Fruit fly (Drosophila melanogaster) whole organism, embryonic: ENCODE measurements around the gene Sulf1.

Experiments used
- Bteb2 ChIP-seq: fragments of 200-800 bp; sonication (Bioruptor generic); optimal IDR thresholded peaks from 2 replicates; lab custom pipeline; 2016; ENCODE audit warnings: missing biosample characterization, missing genetic modification characterization
- CG10321 ChIP-seq: fragments of 200-800 bp; sonication (Bioruptor generic); IDR thresholded peaks from 2 replicates; pipeline ENCODE4 v1.3.6; 2022; ENCODE audit warnings: missing biosample characterization, missing genetic modification characterization
- CG11723 ChIP-seq: fragments of 200-800 bp; sonication (Bioruptor generic); optimal IDR thresholded peaks from 2 replicates; lab custom pipeline; 2017; ENCODE audit warnings: missing biosample characterization, mild to moderate bottlenecking, missing genetic modification characterization
- CG12155 ChIP-seq: fragments of 200-800 bp; sonication (Bioruptor generic); optimal IDR thresholded peaks from 3 replicates; lab custom pipeline; 2016; ENCODE audit warnings: missing biosample characterization, missing genetic modification characterization
- CG12942 ChIP-seq: fragments of 200-800 bp; sonication (Bioruptor generic); optimal IDR thresholded peaks from 3 replicates; lab custom pipeline; 2016; ENCODE audit warnings: missing biosample characterization, missing genetic modification characterization
- CG13123 ChIP-seq: fragments of 200-800 bp; sonication (Bioruptor generic); optimal IDR thresholded peaks from 2 replicates; lab custom pipeline; 2016; ENCODE audit warnings: missing biosample characterization, missing genetic modification characterization
- CG15269 ChIP-seq: fragments of 200-800 bp; sonication (Bioruptor generic); optimal IDR thresholded peaks from 2 replicates; lab custom pipeline; 2018; ENCODE audit warnings: missing biosample characterization, mild to moderate bottlenecking, missing genetic modification characterization, moderate library complexity
- CG1529 ChIP-seq: fragments of 200-800 bp; sonication (Bioruptor generic); optimal IDR thresholded peaks from 3 replicates; lab custom pipeline; 2018; ENCODE audit warnings: missing biosample characterization, missing genetic modification characterization
- CG15601 ChIP-seq: fragments of 200-800 bp; sonication (Bioruptor generic); optimal IDR thresholded peaks from 3 replicates; lab custom pipeline; 2019; ENCODE audit warnings: missing biosample characterization, mild to moderate bottlenecking, missing genetic modification characterization, moderate library complexity
- CG1647 ChIP-seq: fragments of 200-800 bp; sonication (Bioruptor generic); optimal IDR thresholded peaks from 3 replicates; lab custom pipeline; 2016; ENCODE audit warnings: missing biosample characterization, missing genetic modification characterization
- CG16815 ChIP-seq: fragments of 200-800 bp; sonication (Bioruptor generic); optimal IDR thresholded peaks from 3 replicates; lab custom pipeline; 2017; ENCODE audit warnings: missing biosample characterization, mild to moderate bottlenecking, missing genetic modification characterization
- CG17612 ChIP-seq: fragments of 200-800 bp; sonication (Bioruptor generic); IDR thresholded peaks from 2 replicates; pipeline ENCODE4 v1.3.6; 2022; ENCODE audit warnings: missing biosample characterization, missing genetic modification characterization
- CG2120 ChIP-seq: fragments of 200-800 bp; sonication (Bioruptor generic); optimal IDR thresholded peaks from 3 replicates; lab custom pipeline; 2016; ENCODE audit warnings: missing biosample characterization, missing genetic modification characterization
- CG2129 ChIP-seq: fragments of 200-800 bp; sonication (Bioruptor generic); IDR thresholded peaks from 2 replicates; pipeline ENCODE4 v1.3.6; 2022; ENCODE audit warnings: missing biosample characterization, missing genetic modification characterization; ENCODE audit not compliant: partially characterized antibody
- CG30431 ChIP-seq: fragments of 200-800 bp; sonication (Bioruptor generic); optimal IDR thresholded peaks from 2 replicates; lab custom pipeline; 2017; ENCODE audit warnings: missing biosample characterization, missing genetic modification characterization
- CG31365 ChIP-seq: fragments of 200-800 bp; sonication (Bioruptor generic); optimal IDR thresholded peaks from 2 replicates; lab custom pipeline; 2018; ENCODE audit warnings: missing biosample characterization, mild to moderate bottlenecking, missing genetic modification characterization
- CG42726 ChIP-seq: fragments of 200-800 bp; sonication (Bioruptor generic); IDR thresholded peaks from 2 replicates; pipeline ENCODE4 v1.3.6; 2022; ENCODE audit warnings: missing biosample characterization, missing genetic modification characterization; ENCODE audit not compliant: partially characterized antibody
- CG4282 ChIP-seq: fragments of 200-800 bp; sonication (Bioruptor generic); optimal IDR thresholded peaks from 2 replicates; lab custom pipeline; 2016; ENCODE audit warnings: missing biosample characterization, missing genetic modification characterization
- CG4730 ChIP-seq: fragments of 200-800 bp; sonication (Bioruptor generic); IDR thresholded peaks from 2 replicates; pipeline ENCODE4 v1.3.6; 2022; ENCODE audit warnings: missing biosample characterization, missing genetic modification characterization
- CG7357 ChIP-seq: fragments of 200-800 bp; sonication (Bioruptor generic); IDR thresholded peaks from 3 replicates; pipeline ENCODE4 v1.3.6; 2022; ENCODE audit warnings: missing biosample characterization, missing genetic modification characterization
- CG7556 ChIP-seq: fragments of 200-800 bp; sonication (Bioruptor generic); optimal IDR thresholded peaks from 2 replicates; lab custom pipeline; 2017; ENCODE audit warnings: missing biosample characterization, mild to moderate bottlenecking, missing genetic modification characterization
- CG9609 ChIP-seq: fragments of 200-800 bp; sonication (Bioruptor generic); optimal IDR thresholded peaks from 3 replicates; lab custom pipeline; 2016; ENCODE audit warnings: missing biosample characterization, missing genetic modification characterization
- Camta ChIP-seq: fragments of 200-800 bp; sonication (Bioruptor generic); optimal IDR thresholded peaks from 2 replicates; lab custom pipeline; 2016; ENCODE audit warnings: missing biosample characterization, missing genetic modification characterization
- E2f2 ChIP-seq: fragments of 200-800 bp; sonication (Bioruptor generic); IDR thresholded peaks from 2 replicates; pipeline ENCODE4 v1.3.6; 2022; ENCODE audit warnings: missing biosample characterization, missing genetic modification characterization
- Hey ChIP-seq: fragments of 200-800 bp; sonication (Bioruptor generic); optimal IDR thresholded peaks from 3 replicates; lab custom pipeline; 2018; ENCODE audit warnings: missing biosample characterization, mild to moderate bottlenecking, missing genetic modification characterization
- Hmr ChIP-seq: fragments of 200-800 bp; sonication (Bioruptor generic); optimal IDR thresholded peaks from 3 replicates; lab custom pipeline; 2017; ENCODE audit warnings: mild to moderate bottlenecking, missing biosample characterization, missing genetic modification reagents, missing genetic modification characterization
- Hsf ChIP-seq: fragments of 200-800 bp; sonication (Bioruptor generic); optimal IDR thresholded peaks from 3 replicates; lab custom pipeline; 2016; ENCODE audit warnings: missing biosample characterization, missing genetic modification characterization
- Lpt ChIP-seq: fragments of >200 bp; optimal IDR thresholded peaks from 2 replicates; lab custom pipeline; 2018; ENCODE audit warnings: missing biosample characterization, missing genetic modification characterization
- NK7.1 ChIP-seq: fragments of 200-800 bp; sonication (Bioruptor generic); optimal IDR thresholded peaks from 3 replicates; lab custom pipeline; 2016; ENCODE audit warnings: missing biosample characterization, missing genetic modification characterization
- Optix ChIP-seq: fragments of 200-800 bp; sonication (Bioruptor generic); IDR thresholded peaks from 3 replicates; pipeline ENCODE4 v1.3.6; 2022; ENCODE audit warnings: missing biosample characterization, missing genetic modification characterization
- Sox100B ChIP-seq: fragments of 200-800 bp; sonication (Bioruptor generic); optimal IDR thresholded peaks from 3 replicates; lab custom pipeline; 2018; ENCODE audit warnings: missing biosample characterization, mild to moderate bottlenecking, missing genetic modification characterization
- abd-A ChIP-seq: fragments of 200-800 bp; sonication (Bioruptor generic); optimal IDR thresholded peaks from 3 replicates; lab custom pipeline; 2019; ENCODE audit warnings: missing biosample characterization, mild to moderate bottlenecking, missing genetic modification characterization, moderate library complexity
- ato ChIP-seq: fragments of 200-800 bp; sonication (Bioruptor generic); IDR thresholded peaks from 2 replicates; pipeline ENCODE4 v1.3.6; 2022; ENCODE audit warnings: missing biosample characterization, missing genetic modification characterization; ENCODE audit not compliant: partially characterized antibody
- bcd ChIP-seq: fragments of 200-800 bp; sonication (Bioruptor generic); optimal IDR thresholded peaks from 2 replicates; lab custom pipeline; 2017; ENCODE audit warnings: missing biosample characterization, mild to moderate bottlenecking, missing genetic modification characterization
- corto ChIP-seq: fragments of 200-800 bp; sonication (Bioruptor generic); optimal IDR thresholded peaks from 2 replicates; lab custom pipeline; 2016; ENCODE audit warnings: missing biosample characterization, mild to moderate bottlenecking, missing genetic modification characterization, moderate library complexity
- da ChIP-seq: fragments of 200-800 bp; sonication (Bioruptor generic); optimal IDR thresholded peaks from 2 replicates; lab custom pipeline; 2016; ENCODE audit warnings: missing biosample characterization, missing genetic modification characterization
- emc ChIP-seq: fragments of 200-800 bp; sonication (Bioruptor generic); optimal IDR thresholded peaks from 2 replicates; lab custom pipeline; 2016; ENCODE audit warnings: missing biosample characterization, missing genetic modification characterization
- eyg ChIP-seq: fragments of 200-800 bp; sonication (Bioruptor generic); optimal IDR thresholded peaks from 3 replicates; lab custom pipeline; 2016; ENCODE audit warnings: missing biosample characterization, missing genetic modification characterization
- her ChIP-seq: fragments of 200-800 bp; sonication (Bioruptor generic); optimal IDR thresholded peaks from 2 replicates; lab custom pipeline; 2016; ENCODE audit warnings: missing biosample characterization, missing genetic modification characterization
- inv ChIP-seq: fragments of 200-800 bp; sonication (Bioruptor generic); IDR thresholded peaks from 2 replicates; pipeline ENCODE4 v1.3.6; 2022; ENCODE audit warnings: missing biosample characterization, missing genetic modification characterization; ENCODE audit not compliant: partially characterized antibody
- org-1 ChIP-seq: fragments of 200-800 bp; sonication (Bioruptor generic); optimal IDR thresholded peaks from 2 replicates; lab custom pipeline; 2017; ENCODE audit warnings: missing biosample characterization, missing genetic modification characterization
- pnt ChIP-seq: fragments of 200-800 bp; sonication (Bioruptor generic); optimal IDR thresholded peaks from 3 replicates; lab custom pipeline; 2016; ENCODE audit warnings: missing biosample characterization, missing genetic modification characterization
- prd ChIP-seq, 3 experiments: fragments of >200 bp in 2 of 3; fragments of 200-800 bp in 1 of 3; sonication (Bioruptor generic) in 1 of 3; optimal IDR thresholded peaks in 2 of 3; IDR thresholded peaks in 1 of 3; 2 replicates in 2 of 3; 3 replicates in 1 of 3; pipeline versions ENCODE4 v1.3.6 to Lab custom; 2017 to 2022; ENCODE audit warnings: missing biosample characterization in 1 of 3, missing genetic modification characterization in 1 of 3
- psq ChIP-seq: fragments of 200-800 bp; sonication (Bioruptor generic); optimal IDR thresholded peaks from 2 replicates; lab custom pipeline; 2017; ENCODE audit warnings: missing biosample characterization, missing genetic modification characterization
- pzg ChIP-seq: fragments of 200-800 bp; sonication (Bioruptor generic); optimal IDR thresholded peaks from 3 replicates; lab custom pipeline; 2018; ENCODE audit warnings: missing biosample characterization, mild to moderate bottlenecking, missing genetic modification characterization, moderate library complexity
- ranshi ChIP-seq: fragments of 200-800 bp; sonication (Bioruptor generic); IDR thresholded peaks from 2 replicates; pipeline ENCODE4 v1.3.6; 2022; ENCODE audit warnings: missing biosample characterization, missing genetic modification characterization
- trem ChIP-seq: fragments of 200-800 bp; optimal IDR thresholded peaks from 3 replicates; lab custom pipeline; 2019; ENCODE audit warnings: missing biosample characterization, mild to moderate bottlenecking, missing genetic modification characterization, moderate library complexity
- unpg ChIP-seq: fragments of 200-800 bp; sonication (Bioruptor generic); optimal IDR thresholded peaks from 3 replicates; lab custom pipeline; 2018; ENCODE audit warnings: missing biosample characterization, mild to moderate bottlenecking, missing genetic modification characterization, moderate library complexity

Sulf1 gene

dm6 chr3R:16280003-16280998, 59.1 kb downstream of the Sulf1 start (continued):
- TF ChIP-seq CG4282 (GFP tag; lab: Kevin White, UChicago): peak; percentile 99
- peak; percentile 99 for TF ChIP-seq pnt (GFP tag; lab: Kevin White, UChicago)
- peak; percentile 99 for TF ChIP-seq CG12155 (GFP tag; lab: Kevin White, UChicago)
- peak; percentile 99 for TF ChIP-seq eyg (GFP tag; lab: Kevin White, UChicago)
- peak; percentile 92 for TF ChIP-seq abd-A
- peak; percentile 99 for TF ChIP-seq corto (GFP tag; lab: Kevin White, UChicago)
- no peak for TF ChIP-seq CG42726
- peak; percentile 99 for TF ChIP-seq NK7.1
- peak; percentile 100 for TF ChIP-seq unpg
- TF ChIP-seq bcd: peak; percentile 99
- TF ChIP-seq Hey (tag; lab: Kevin White, UChicago): peak; percentile 94
- TF ChIP-seq org-1 (GFP tag; lab: Kevin White, UChicago): peak; percentile 99
- peak; percentile 100 for TF ChIP-seq Hsf (GFP tag; lab: Kevin White, UChicago)
- TF ChIP-seq CG15601 (tag; lab: Kevin White, UChicago): peak; percentile 99
- TF ChIP-seq trem (tag; lab: Kevin White, UChicago): peak; percentile 97
- peak; percentile 97 for TF ChIP-seq CG30431 (GFP tag; lab: Kevin White, UChicago)
- TF ChIP-seq ato (GFP tag; lab: Robert Waterston, UW): no peak
- TF ChIP-seq CG13123 (GFP tag; lab: Kevin White, UChicago): peak; percentile 99
- TF ChIP-seq CG2120: peak; percentile 100
- peak; percentile 100 for TF ChIP-seq Bteb2 (GFP tag; lab: Kevin White, UChicago)
- peak; percentile 99 for TF ChIP-seq Hmr (GFP tag; lab: Kevin White, UChicago)
- TF ChIP-seq her (GFP tag; lab: Kevin White, UChicago): peak; percentile 98
- TF ChIP-seq CG15269 (tag; lab: Kevin White, UChicago): peak; percentile 100
- TF ChIP-seq CG16815 (GFP tag; lab: Kevin White, UChicago): peak; percentile 99
- TF ChIP-seq psq (GFP tag; lab: Kevin White, UChicago): peak; percentile 97
- no peak for TF ChIP-seq CG2129 (GFP tag; lab: Robert Waterston, UW)
- peak; percentile 98 for TF ChIP-seq emc (GFP tag; lab: Kevin White, UChicago)
- TF ChIP-seq Optix (GFP tag; lab: Robert Waterston, UW): peak; percentile 80; the same call in 2 of the 3 replicates
- TF ChIP-seq CG11723 (GFP tag; lab: Kevin White, UChicago): peak; percentile 99
- TF ChIP-seq Camta (GFP tag; lab: Kevin White, UChicago): peak; percentile 100
- peak; percentile 98 for TF ChIP-seq CG17612 (GFP tag; lab: Robert Waterston, UW)
- TF ChIP-seq Lpt (GFP tag; lab: Kevin White, UChicago): no peak
- peak; percentile 99 for TF ChIP-seq ranshi
- peak; percentile 99 for TF ChIP-seq CG4730 (GFP tag; lab: Robert Waterston, UW)
- peak; percentile 92 for TF ChIP-seq CG31365
- no peak for TF ChIP-seq prd (optimal IDR thresholded peaks at IDR 0.05; lab: Kevin White, UChicago)
- peak; percentile 100 for TF ChIP-seq prd (GFP tag; IDR thresholded peaks at IDR 0.05; lab: Robert Waterston, UW)
- TF ChIP-seq CG7357: peak; percentile 98
- TF ChIP-seq CG12942 (GFP tag; lab: Kevin White, UChicago): peak; percentile 99
- peak; percentile 91 for TF ChIP-seq CG10321 (GFP tag; lab: Robert Waterston, UW)
- TF ChIP-seq inv: no peak
- TF ChIP-seq CG7556: peak; percentile 100
- TF ChIP-seq CG9609 (GFP tag; lab: Kevin White, UChicago): peak; percentile 99
- TF ChIP-seq pzg (GFP tag; lab: Kevin White, UChicago): peak; percentile 28
- peak; percentile 99 for TF ChIP-seq Sox100B (GFP tag; lab: Kevin White, UChicago)
- peak; percentile 99 for TF ChIP-seq CG1529 (GFP tag; lab: Kevin White, UChicago)
- TF ChIP-seq E2f2 (GFP tag; lab: Robert Waterston, UW): peak; percentile 94
- TF ChIP-seq da (GFP tag; lab: Kevin White, UChicago): peak; percentile 99
- TF ChIP-seq CG1647 (GFP tag; lab: Kevin White, UChicago): peak; percentile 99
